Worm (Caenorhabditis elegans) whole organism, midembryonic: Measurements from ENCODE around the gene C24B9.3.

Experiments used
- T22C8.4 ChIP-seq: fragments of 200-800 bp; sonication (Bioruptor generic); IDR thresholded peaks from 2 replicates; pipeline ENCODE4 v1.3.6; 2022; ENCODE audit warnings: missing genetic modification characterization, missing compliant biosample characterization
- cog-1 ChIP-seq: sonication (generic microtip); optimal IDR thresholded peaks from 2 replicates; lab custom pipeline; 2016; ENCODE audit warnings: missing genetic modification characterization, missing compliant biosample characterization
- flt-1 ChIP-seq: fragments of 200-800 bp; sonication (Bioruptor generic); IDR thresholded peaks from 2 replicates; pipeline ENCODE4 v1.3.6; 2022; ENCODE audit warnings: missing genetic modification characterization, missing compliant biosample characterization
- klf-2 ChIP-seq: fragments of 200-800 bp; sonication (Bioruptor generic); conservative IDR thresholded peaks from 2 replicates; pipeline ENCODE4 v1.3.6; 2022; ENCODE audit warnings: missing genetic modification reagents, missing genetic modification characterization, missing compliant biosample characterization
- med-1 ChIP-seq: sonication (generic microtip); optimal IDR thresholded peaks from 2 replicates; lab custom pipeline; 2017; ENCODE audit warnings: missing genetic modification characterization, mild to moderate bottlenecking, missing compliant biosample characterization, antibody characterized with exemption, missing genetic modification reagents; ENCODE audit not compliant: insufficient read depth
- ref-1 ChIP-seq: fragments of 200-800 bp; sonication (Bioruptor generic); conservative IDR thresholded peaks from 2 replicates; pipeline ENCODE4 v1.3.6; 2022; ENCODE audit warnings: missing genetic modification reagents, missing genetic modification characterization, missing compliant biosample characterization
- tab-1 ChIP-seq: fragments of 200-800 bp; sonication (Bioruptor generic); IDR thresholded peaks from 2 replicates; pipeline ENCODE4 v1.3.6; 2022; ENCODE audit warnings: missing genetic modification characterization, missing compliant biosample characterization
- ztf-23 ChIP-seq: fragments of 200-800 bp; sonication (Bioruptor generic); IDR thresholded peaks from 2 replicates; pipeline ENCODE4 v1.3.6; 2022; ENCODE audit warnings: missing genetic modification reagents, missing genetic modification characterization, missing compliant biosample characterization
- ztf-29 ChIP-seq: fragments of 200-800 bp; sonication (Bioruptor generic); IDR thresholded peaks from 2 replicates; pipeline ENCODE4 v1.3.6; 2022; ENCODE audit warnings: missing genetic modification reagents, missing genetic modification characterization, missing compliant biosample characterization

C24B9.3 gene

ce11 chrV:2666600-2666999, 44.8 kb downstream of the C24B9.3 start, which contains the start of gene W02G9.4:
Gene W02G9.4 (plus strand): TSS chrV:2666900.
- TF ChIP-seq tab-1 (no peak), flt-1 (GFP tag; lab: Robert Waterston, UW) (no peak), ref-1 (no peak), klf-2 (GFP tag; lab: Robert Waterston, UW) (no peak), ztf-29 (GFP tag; lab: Robert Waterston, UW) (no peak), T22C8.4 (GFP tag; lab: Robert Waterston, UW) (no peak), cog-1 (no peak), ztf-23 (GFP tag; lab: Robert Waterston, UW) (no peak), med-1 (no peak)

ce11 chrV:2664525-2665053, 46.8 kb downstream of the C24B9.3 start, which contains the start of gene ndx-2:
Gene ndx-2 (minus strand): TSS chrV:2665003.
- TF ChIP-seq T22C8.4 (GFP tag; lab: Robert Waterston, UW) (no peak), cog-1 (no peak), tab-1 (0 out of 2 replicates have a peak, but pooled peaks have one; percentile 14), flt-1 (GFP tag; lab: Robert Waterston, UW) (0 out of 2 replicates have a peak, but pooled peaks have one; percentile 13), ztf-23 (GFP tag; lab: Robert Waterston, UW) (no peak), klf-2 (GFP tag; lab: Robert Waterston, UW) (no peak), ztf-29 (GFP tag; lab: Robert Waterston, UW) (0 out of 2 replicates have a peak, but pooled peaks have one; percentile 7), ref-1 (no peak)

DNA sequence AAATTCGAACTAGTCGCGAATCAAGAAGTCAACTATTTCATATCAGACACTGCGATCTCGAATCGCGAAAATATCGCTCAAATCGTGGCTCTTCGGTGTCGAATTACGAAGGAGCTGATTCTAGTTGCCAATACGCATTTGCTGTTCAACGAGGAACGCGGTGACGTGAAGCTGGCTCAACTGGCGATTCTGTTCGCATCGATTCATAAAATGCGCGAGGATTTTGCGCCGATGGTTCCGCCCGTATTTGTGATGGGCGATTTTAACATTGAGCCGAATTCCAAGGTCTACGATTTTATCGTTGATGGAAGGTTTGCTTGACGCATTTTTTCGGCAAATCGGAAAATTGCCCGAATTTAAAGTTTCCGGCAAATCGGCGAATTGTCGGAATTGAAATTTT, 50.9 kb downstream of the C24B9.3 start:
- TF ChIP-seq klf-2 (GFP tag; lab: Robert Waterston, UW) (no peak), tab-1 (no peak), ztf-29 (GFP tag; lab: Robert Waterston, UW) (no peak), flt-1 (GFP tag; lab: Robert Waterston, UW) (no peak), T22C8.4 (GFP tag; lab: Robert Waterston, UW) (no peak), ref-1 (no peak), ztf-23 (GFP tag; lab: Robert Waterston, UW) (no peak), med-1 (no peak), cog-1 (no peak)

DNA sequence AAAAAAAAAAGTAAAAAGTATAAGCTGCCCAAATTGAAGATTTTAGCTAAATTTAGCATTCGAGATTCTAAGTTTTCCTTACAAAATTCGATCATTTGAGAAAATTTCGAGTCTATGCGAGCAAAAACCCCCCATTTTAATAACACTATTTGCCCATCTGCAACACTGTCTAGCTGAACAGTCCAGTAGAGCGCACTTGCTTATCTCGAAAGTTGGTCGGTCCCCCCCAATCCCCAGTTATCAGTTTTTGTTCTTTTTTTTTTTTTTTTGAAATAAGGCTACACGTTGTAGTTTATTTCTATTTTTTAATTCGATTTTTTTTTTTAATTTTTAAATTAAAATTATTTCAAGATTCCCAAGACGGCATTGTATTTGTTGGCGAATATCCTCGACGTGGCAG, 53.7 kb downstream of the C24B9.3 start:
- TF ChIP-seq ztf-29 (GFP tag; lab: Robert Waterston, UW) (no peak), cog-1 (no peak), ztf-23 (GFP tag; lab: Robert Waterston, UW) (no peak), med-1 (no peak), ref-1 (no peak), flt-1 (GFP tag; lab: Robert Waterston, UW) (no peak), klf-2 (GFP tag; lab: Robert Waterston, UW) (no peak), tab-1 (no peak), T22C8.4 (GFP tag; lab: Robert Waterston, UW) (no peak)
